Fruit fly (Drosophila melanogaster) whole organism, embryonic: Measurements from ENCODE around the gene Gga.

Experiments used
- B-H2 ChIP-seq: fragments of 200-800 bp; sonication (Bioruptor generic); optimal IDR thresholded peaks from 2 replicates; lab custom pipeline; 2018; ENCODE audit warnings: missing biosample characterization, mild to moderate bottlenecking, missing genetic modification characterization
- CG10274 ChIP-seq: fragments of 200-800 bp; sonication (Bioruptor generic); optimal IDR thresholded peaks from 3 replicates; lab custom pipeline; 2017; ENCODE audit warnings: missing biosample characterization, mild to moderate bottlenecking, missing genetic modification characterization
- CG11398 ChIP-seq: fragments of 200-800 bp; sonication (Bioruptor generic); optimal IDR thresholded peaks from 2 replicates; lab custom pipeline; 2016; ENCODE audit warnings: missing biosample characterization, missing genetic modification characterization
- CG12104 ChIP-seq: fragments of 200-800 bp; sonication (Bioruptor generic); optimal IDR thresholded peaks from 3 replicates; lab custom pipeline; 2016; ENCODE audit warnings: missing biosample characterization, missing genetic modification characterization
- CG12155 ChIP-seq: fragments of 200-800 bp; sonication (Bioruptor generic); optimal IDR thresholded peaks from 3 replicates; lab custom pipeline; 2016; ENCODE audit warnings: missing biosample characterization, missing genetic modification characterization
- CG12219 ChIP-seq: fragments of 200-800 bp; sonication (Bioruptor generic); optimal IDR thresholded peaks from 3 replicates; lab custom pipeline; 2018; ENCODE audit warnings: missing biosample characterization, mild to moderate bottlenecking, missing genetic modification characterization
- CG12236 ChIP-seq: fragments of 200-800 bp; sonication (Bioruptor generic); optimal IDR thresholded peaks from 2 replicates; lab custom pipeline; 2016; ENCODE audit warnings: missing biosample characterization, missing genetic modification characterization
- CG13424 ChIP-seq: fragments of 200-800 bp; sonication (Bioruptor generic); optimal IDR thresholded peaks from 2 replicates; lab custom pipeline; 2019; ENCODE audit warnings: missing biosample characterization, mild to moderate bottlenecking, missing genetic modification characterization, moderate library complexity
- CG18764 ChIP-seq: fragments of 200-800 bp; sonication (Bioruptor generic); optimal IDR thresholded peaks from 3 replicates; lab custom pipeline; 2016; ENCODE audit warnings: missing biosample characterization, missing genetic modification characterization
- CG2712 ChIP-seq: fragments of 200-800 bp; optimal IDR thresholded peaks from 3 replicates; lab custom pipeline; 2019; ENCODE audit warnings: missing biosample characterization, mild to moderate bottlenecking, missing genetic modification characterization, moderate library complexity
- CG3995 ChIP-seq: fragments of 200-800 bp; sonication (Bioruptor generic); optimal IDR thresholded peaks from 3 replicates; lab custom pipeline; 2016; ENCODE audit warnings: missing biosample characterization, missing genetic modification characterization
- CG43689 ChIP-seq: fragments of 200-800 bp; sonication (Bioruptor generic); IDR thresholded peaks from 2 replicates; pipeline ENCODE4 v1.3.6; 2022; ENCODE audit warnings: missing biosample characterization, missing genetic modification characterization
- CG4424 ChIP-seq: fragments of 200-800 bp; sonication (Bioruptor generic); optimal IDR thresholded peaks from 3 replicates; lab custom pipeline; 2016; ENCODE audit warnings: missing biosample characterization, missing genetic modification characterization
- CG4707 ChIP-seq: fragments of 200-800 bp; sonication (Bioruptor generic); optimal IDR thresholded peaks from 2 replicates; lab custom pipeline; 2018; ENCODE audit warnings: missing biosample characterization, mild to moderate bottlenecking, missing genetic modification characterization, moderate library complexity
- CG5953 ChIP-seq: fragments of 200-800 bp; sonication (Bioruptor generic); IDR thresholded peaks from 2 replicates; pipeline ENCODE4 v1.3.6; 2022; ENCODE audit warnings: missing biosample characterization, missing genetic modification characterization
- CG6813 ChIP-seq: fragments of 200-800 bp; sonication (Bioruptor generic); optimal IDR thresholded peaks from 2 replicates; lab custom pipeline; 2017; ENCODE audit warnings: missing biosample characterization, missing genetic modification characterization, mild to moderate bottlenecking, moderate library complexity, missing genetic modification reagents
- CG6854 ChIP-seq: fragments of 200-800 bp; sonication (Bioruptor generic); optimal IDR thresholded peaks from 3 replicates; lab custom pipeline; 2017; ENCODE audit warnings: missing biosample characterization, mild to moderate bottlenecking, missing genetic modification characterization
- CG8359 ChIP-seq: fragments of 200-800 bp; sonication (Bioruptor generic); optimal IDR thresholded peaks from 2 replicates; lab custom pipeline; 2017; ENCODE audit warnings: missing biosample characterization, mild to moderate bottlenecking, missing genetic modification characterization, borderline replicate concordance
- CG9437 ChIP-seq: fragments of 200-800 bp; sonication (Bioruptor generic); optimal IDR thresholded peaks from 2 replicates; lab custom pipeline; 2018; ENCODE audit warnings: missing biosample characterization, mild to moderate bottlenecking, missing genetic modification characterization
- CG9609 ChIP-seq: fragments of 200-800 bp; sonication (Bioruptor generic); optimal IDR thresholded peaks from 3 replicates; lab custom pipeline; 2016; ENCODE audit warnings: missing biosample characterization, missing genetic modification characterization
- CHES-1-like ChIP-seq: fragments of 200-800 bp; sonication (Bioruptor generic); optimal IDR thresholded peaks from 2 replicates; lab custom pipeline; 2016; ENCODE audit warnings: missing biosample characterization, missing genetic modification characterization
- Chrac-16 ChIP-seq: fragments of 200-800 bp; sonication (Bioruptor generic); optimal IDR thresholded peaks from 3 replicates; lab custom pipeline; 2016; ENCODE audit warnings: missing biosample characterization, missing genetic modification characterization
- D19A ChIP-seq: fragments of 200-800 bp; optimal IDR thresholded peaks from 3 replicates; lab custom pipeline; 2019; ENCODE audit warnings: missing biosample characterization, mild to moderate bottlenecking, missing genetic modification characterization, moderate library complexity
- Doc3 ChIP-seq: fragments of 200-800 bp; sonication (Bioruptor generic); IDR thresholded peaks from 3 replicates; pipeline ENCODE4 v1.3.6; 2022; ENCODE audit warnings: missing biosample characterization, missing genetic modification characterization; ENCODE audit not compliant: partially characterized antibody
- Dp ChIP-seq: fragments of 200-800 bp; sonication (Bioruptor generic); optimal IDR thresholded peaks from 2 replicates; lab custom pipeline; 2018; ENCODE audit warnings: missing biosample characterization, mild to moderate bottlenecking, missing genetic modification characterization, moderate library complexity
- Ets97D ChIP-seq: fragments of 200-800 bp; sonication (Bioruptor generic); optimal IDR thresholded peaks from 3 replicates; lab custom pipeline; 2016; ENCODE audit warnings: missing biosample characterization, missing genetic modification characterization
- Gug ChIP-seq: fragments of 200-800 bp; sonication (Bioruptor generic); IDR thresholded peaks from 4 replicates; pipeline ENCODE4 v1.3.6; 2022; ENCODE audit warnings: missing biosample characterization, missing genetic modification characterization
- H15 ChIP-seq: fragments of 200-800 bp; sonication (Bioruptor generic); IDR thresholded peaks from 3 replicates; pipeline ENCODE4 v1.3.6; 2022; ENCODE audit warnings: missing biosample characterization, missing genetic modification characterization
- HLH54F ChIP-seq: fragments of 200-800 bp; sonication (Bioruptor generic); optimal IDR thresholded peaks from 3 replicates; lab custom pipeline; 2016; ENCODE audit warnings: missing biosample characterization, missing genetic modification characterization
- Hsf ChIP-seq: fragments of 200-800 bp; sonication (Bioruptor generic); optimal IDR thresholded peaks from 3 replicates; lab custom pipeline; 2016; ENCODE audit warnings: missing biosample characterization, missing genetic modification characterization
- Med ChIP-seq: fragments of 200-800 bp; sonication (Bioruptor generic); peaks from one replicate; lab custom pipeline; 2016; ENCODE audit warnings: missing biosample characterization, missing genetic modification characterization, mild to moderate bottlenecking, inconsistent platforms, moderate library complexity
- Mes4 ChIP-seq: fragments of 200-800 bp; sonication (Bioruptor generic); optimal IDR thresholded peaks from 2 replicates; lab custom pipeline; 2016; ENCODE audit warnings: missing biosample characterization, missing genetic modification characterization
- al ChIP-seq: fragments of 200-800 bp; sonication (Bioruptor generic); IDR thresholded peaks from 2 replicates; pipeline ENCODE4 v1.3.6; 2022; ENCODE audit warnings: missing biosample characterization, missing genetic modification characterization
- ash1 ChIP-seq: fragments of 200-800 bp; sonication (Bioruptor generic); optimal IDR thresholded peaks from 2 replicates; lab custom pipeline; 2018; ENCODE audit warnings: missing biosample characterization, mild to moderate bottlenecking, missing genetic modification characterization
- cad ChIP-seq: fragments of >200 bp; optimal IDR thresholded peaks from 2 replicates; lab custom pipeline; 2017; ENCODE audit warnings: missing biosample characterization, missing genetic modification characterization
- fru ChIP-seq: fragments of >200 bp; optimal IDR thresholded peaks from 2 replicates; lab custom pipeline; 2017
- gsb ChIP-seq: fragments of 200-800 bp; sonication (Bioruptor generic); IDR thresholded peaks from 2 replicates; pipeline ENCODE4 v1.3.6; 2022; ENCODE audit warnings: missing biosample characterization, missing genetic modification characterization
- her ChIP-seq: fragments of 200-800 bp; sonication (Bioruptor generic); optimal IDR thresholded peaks from 2 replicates; lab custom pipeline; 2016; ENCODE audit warnings: missing biosample characterization, missing genetic modification characterization
- jing ChIP-seq: fragments of 200-800 bp; sonication (Bioruptor generic); optimal IDR thresholded peaks from 2 replicates; lab custom pipeline; 2018; ENCODE audit warnings: missing biosample characterization, mild to moderate bottlenecking, missing genetic modification characterization
- lola ChIP-seq, 3 experiments: fragments of >200 bp in 2 of 3; fragments of 200-800 bp in 1 of 3; sonication (Bioruptor generic) in 1 of 3; optimal IDR thresholded peaks; 2 replicates each; lab custom pipeline; 2017 to 2019; ENCODE audit warnings: missing biosample characterization in 3 of 3, missing genetic modification characterization in 3 of 3, mild to moderate bottlenecking in 1 of 3, moderate library complexity in 1 of 3
- pan ChIP-seq, 4 experiments: fragments of >200 bp in 3 of 4; fragments of 200-800 bp in 1 of 4; sonication (Bioruptor generic) in 1 of 4; optimal IDR thresholded peaks in 3 of 4; IDR thresholded peaks in 1 of 4; 2 replicates each; pipeline versions ENCODE4 v1.3.6 to Lab custom; 2017 to 2022; ENCODE audit warnings: missing biosample characterization in 2 of 4, missing genetic modification characterization in 2 of 4, mixed read lengths in 1 of 4
- pita ChIP-seq: fragments of 200-800 bp; sonication (Bioruptor generic); optimal IDR thresholded peaks from 2 replicates; lab custom pipeline; 2017; ENCODE audit warnings: missing biosample characterization, mild to moderate bottlenecking, missing genetic modification characterization
- prd ChIP-seq, 3 experiments: fragments of >200 bp in 2 of 3; fragments of 200-800 bp in 1 of 3; sonication (Bioruptor generic) in 1 of 3; optimal IDR thresholded peaks in 2 of 3; IDR thresholded peaks in 1 of 3; 2 replicates in 2 of 3; 3 replicates in 1 of 3; pipeline versions ENCODE4 v1.3.6 to Lab custom; 2017 to 2022; ENCODE audit warnings: missing biosample characterization in 1 of 3, missing genetic modification characterization in 1 of 3
- rib ChIP-seq: fragments of 200-800 bp; sonication (Bioruptor generic); IDR thresholded peaks from 2 replicates; pipeline ENCODE4 v1.3.6; 2022; ENCODE audit warnings: missing biosample characterization, missing genetic modification characterization
- run ChIP-seq: fragments of 200-800 bp; sonication (Bioruptor generic); optimal IDR thresholded peaks from 3 replicates; lab custom pipeline; 2018; ENCODE audit warnings: missing biosample characterization, mild to moderate bottlenecking, missing genetic modification characterization
- sd ChIP-seq: fragments of 200-800 bp; sonication (Bioruptor generic); optimal IDR thresholded peaks from 3 replicates; lab custom pipeline; 2018; ENCODE audit warnings: missing biosample characterization, mild to moderate bottlenecking, missing genetic modification characterization, moderate library complexity

Gene Gga

DNA sequence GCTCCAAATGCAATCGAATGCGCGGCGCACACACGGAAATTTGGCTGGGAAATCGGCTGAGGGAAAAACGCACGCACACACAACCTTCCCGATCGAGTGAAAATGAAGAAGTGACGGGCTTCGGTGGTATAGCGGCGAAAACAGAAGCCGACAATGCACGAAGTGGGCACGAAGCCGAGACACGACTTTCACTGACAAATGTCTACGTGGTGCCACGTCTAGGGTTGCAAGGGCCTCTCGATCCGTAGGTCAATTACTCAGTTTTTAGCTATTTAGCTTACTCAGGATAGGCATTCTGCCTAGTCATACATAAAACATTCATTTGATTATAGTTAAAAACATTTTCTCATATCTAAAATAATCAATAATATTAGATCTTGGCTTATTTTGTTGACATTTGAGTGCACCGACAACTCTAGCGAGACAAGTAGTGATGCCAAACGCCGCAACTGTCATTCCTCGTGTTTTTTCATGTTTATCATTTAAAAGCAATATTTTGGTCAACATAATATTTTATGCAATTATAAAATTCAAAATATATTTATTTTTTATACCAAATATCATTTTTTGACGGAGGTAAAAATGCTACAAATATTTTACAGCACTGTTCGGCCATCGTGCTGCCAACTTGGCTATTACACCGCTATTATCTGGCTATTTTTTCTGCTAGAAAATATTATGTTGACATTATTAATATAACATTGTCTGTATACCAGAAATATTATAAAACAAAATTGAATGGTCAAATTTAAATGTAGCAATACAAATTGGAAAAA lies 47.1 kb upstream of the Gga start (continued):
- TF ChIP-seq prd (optimal IDR thresholded peaks at IDR 0.05; lab: Kevin White, UChicago) (no peak), prd (GFP tag; IDR thresholded peaks at IDR 0.05; lab: Robert Waterston, UW) (peak; percentile 90), CG9609 (GFP tag; lab: Kevin White, UChicago) (peak; percentile 57), cad (no peak), CG6813 (GFP tag; lab: Kevin White, UChicago) (peak; percentile 90), CG12155 (peak; percentile 87), CG10274 (peak; percentile 52), CG3995 (GFP tag; lab: Kevin White, UChicago) (peak; percentile 63), jing (GFP tag; lab: Kevin White, UChicago) (peak; percentile 74), H15 (GFP tag; lab: Robert Waterston, UW) (peak; percentile 82), CG11398 (GFP tag; lab: Kevin White, UChicago) (peak; percentile 32), CG4424 (peak; percentile 89), CG8359 (GFP tag; lab: Kevin White, UChicago) (peak; percentile 70), Ets97D (peak; percentile 2), rib (GFP tag; lab: Robert Waterston, UW) (peak; percentile 85), gsb (GFP tag; lab: Robert Waterston, UW) (peak; percentile 61), HLH54F (GFP tag; lab: Kevin White, UChicago) (peak; percentile 76), her (peak; percentile 65), fru (lab: Kevin White, UChicago) (no peak), Mes4 (GFP tag; lab: Kevin White, UChicago) (peak; percentile 58), D19A (tag; lab: Kevin White, UChicago) (peak; percentile 81), CG18764 (GFP tag; lab: Kevin White, UChicago) (peak; percentile 82), CG12236 (peak; percentile 63), CG5953 (peak; percentile 56; the same call in 1 of the 2 replicates), ash1 (GFP tag; lab: Kevin White, UChicago) (peak; percentile 27), CHES-1-like (GFP tag; lab: Kevin White, UChicago) (peak; percentile 40), lola (GFP tag; optimal IDR thresholded peaks at IDR 0.05; lab: Kevin White, UChicago) (peak in 1 of 3 experiments; percentile 84), Chrac-16 (peak; percentile 91), CG2712 (tag; lab: Kevin White, UChicago) (peak; percentile 92), Hsf (GFP tag; lab: Kevin White, UChicago) (peak; percentile 84), al (GFP tag; lab: Robert Waterston, UW) (peak; percentile 77), pan (optimal IDR thresholded peaks at IDR 0.05; lab: Kevin White, UChicago) (no peak), pan (GFP tag; optimal IDR thresholded peaks at IDR 0.05 in 1 of 2, IDR thresholded peaks at IDR 0.05 in 1 of 2) (peak in 1 of 2 experiments; percentile 88), CG13424 (peak; percentile 92), B-H2 (GFP tag; lab: Kevin White, UChicago) (peak; percentile 85), CG12104 (peak; percentile 79), CG6854 (peak; percentile 75), sd (peak; percentile 71), pita (GFP tag; lab: Kevin White, UChicago) (no peak), Dp (GFP tag; lab: Kevin White, UChicago) (peak; percentile 8), CG43689 (peak; percentile 63; the same call in 1 of the 2 replicates), CG4707 (GFP tag; lab: Kevin White, UChicago) (peak; percentile 67), CG12219 (GFP tag; lab: Kevin White, UChicago) (peak; percentile 87), run (tag; lab: Kevin White, UChicago) (peak; percentile 78), Doc3 (GFP tag; lab: Robert Waterston, UW) (no peak; the same call in 2 of the 3 replicates), CG9437 (peak; percentile 74), Gug (peak; percentile 68), Med (peak; percentile 95)
